Worm (Caenorhabditis elegans): ENCODE data around the gene vha-13.

DNA sequence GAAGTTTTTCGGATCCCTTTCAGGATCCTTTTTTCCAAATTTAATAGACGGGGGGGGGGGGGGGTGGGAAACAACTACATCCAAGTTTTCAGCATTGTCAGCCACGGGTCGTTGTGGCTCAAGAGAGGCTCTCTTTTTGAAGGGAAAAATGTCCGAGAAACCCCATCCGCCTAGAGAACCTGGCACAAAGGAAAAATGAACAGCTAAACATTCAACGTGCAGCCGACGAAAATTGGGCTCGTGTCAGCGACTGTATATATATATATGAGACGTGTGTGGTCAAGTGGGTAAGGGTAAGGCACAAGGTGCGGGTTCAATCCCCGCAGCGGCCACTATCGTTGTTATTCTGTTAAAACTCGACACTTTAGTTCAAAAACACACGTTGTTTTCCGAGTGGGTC is 7.1 kb downstream of the vha-13 start, which contains the start of gene Y49A3A.4:
- no peak for TF ChIP-seq elt-2 (tag; optimal IDR thresholded peaks at IDR 0.05)
- no peak for TF ChIP-seq ceh-19 (GFP tag; optimal IDR thresholded peaks at IDR 0.05)
- TF ChIP-seq nhr-11 (tag; optimal IDR thresholded peaks at IDR 0.05) = no peak
